Fruit fly (Drosophila melanogaster): ENCODE data around the gene CG8112.

DNA sequence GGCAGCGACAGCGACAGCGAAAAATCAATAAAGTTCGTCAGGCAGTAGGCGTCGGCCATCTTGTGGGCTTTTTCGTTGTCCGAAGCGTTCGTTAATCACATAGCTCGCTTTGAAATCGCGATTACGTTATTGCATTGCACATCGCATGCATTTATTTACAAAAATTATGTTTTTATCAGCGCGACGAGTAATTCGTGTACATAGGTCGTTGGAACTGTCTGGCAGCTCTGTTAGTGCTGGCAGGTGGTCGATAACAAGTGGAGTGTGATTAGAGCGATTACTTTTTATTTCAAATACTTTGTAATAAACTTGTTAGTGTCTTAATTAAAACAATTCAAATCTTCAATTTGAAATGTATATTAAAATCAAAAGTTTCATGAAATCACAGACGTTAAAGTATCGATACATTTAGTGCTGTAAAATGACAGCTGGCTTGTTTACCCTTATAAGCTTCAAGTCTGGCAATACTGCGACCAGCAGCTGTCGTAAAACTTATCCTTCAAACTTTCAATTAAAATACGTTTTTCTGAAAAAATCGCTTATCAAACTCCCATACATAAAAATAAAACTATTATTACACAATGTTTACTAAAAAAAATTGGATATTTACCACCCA lies 49.0 kb upstream of the CG8112 start, which contains the start of gene CG8032:
- TF ChIP-seq CG8478 (optimal IDR thresholded peaks at IDR 0.05) (no peak), CTCF (optimal IDR thresholded peaks at IDR 0.05) (no peak)

Data from S2 (cell line).